Fruit fly (Drosophila melanogaster): Measurements from ENCODE around the gene CG14971.

dm6 chr3L:3455555-3455939 is 15.6 kb downstream of the CG14971 start:
- no peak for TF ChIP-seq h (optimal IDR thresholded peaks at IDR 0.05)
- no peak for TF ChIP-seq psq (optimal IDR thresholded peaks at IDR 0.05)
- no peak for TF ChIP-seq ttk (optimal IDR thresholded peaks at IDR 0.05)
- no peak for TF ChIP-seq insv (optimal IDR thresholded peaks at IDR 0.05)
- TF ChIP-seq Sin3A (optimal IDR thresholded peaks at IDR 0.05) = no peak
- TF ChIP-seq Myc (optimal IDR thresholded peaks at IDR 0.05) = no peak

Measured in Kc167 (cell line).